Worm (Caenorhabditis elegans): ENCODE data around the gene ZC239.21.
A peak's percentile ranks its signal among the peaks of the same experiment; 100 is the strongest.

The ZC239.21 gene

DNA sequence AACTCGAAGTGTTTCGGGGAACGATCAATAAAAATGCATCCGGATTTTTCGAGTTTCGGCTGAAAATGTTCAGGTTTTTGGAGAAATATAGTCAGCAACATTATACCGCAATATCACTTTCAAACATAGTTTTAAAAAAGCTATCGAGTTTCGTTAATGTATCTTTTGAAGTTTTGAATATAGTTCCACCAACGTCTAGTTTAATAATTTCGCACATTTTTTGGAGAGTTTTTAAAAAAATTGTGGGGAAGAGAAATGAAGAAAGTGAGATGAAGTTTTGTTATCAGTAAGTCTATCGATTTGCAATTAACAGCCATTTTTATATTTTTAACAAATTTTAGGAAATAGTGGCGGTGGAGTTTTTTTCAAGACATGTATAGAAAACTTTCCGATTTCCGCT lies 19.0 kb downstream of the ZC239.21 start, which contains the start of gene ZC239.17:
ZC239.17 (minus strand) TSS at position 101 of the 400 bp plus-strand sequence.
- no peak for TF ChIP-seq fos-1 (tag; optimal IDR thresholded peaks at IDR 0.05)

DNA sequence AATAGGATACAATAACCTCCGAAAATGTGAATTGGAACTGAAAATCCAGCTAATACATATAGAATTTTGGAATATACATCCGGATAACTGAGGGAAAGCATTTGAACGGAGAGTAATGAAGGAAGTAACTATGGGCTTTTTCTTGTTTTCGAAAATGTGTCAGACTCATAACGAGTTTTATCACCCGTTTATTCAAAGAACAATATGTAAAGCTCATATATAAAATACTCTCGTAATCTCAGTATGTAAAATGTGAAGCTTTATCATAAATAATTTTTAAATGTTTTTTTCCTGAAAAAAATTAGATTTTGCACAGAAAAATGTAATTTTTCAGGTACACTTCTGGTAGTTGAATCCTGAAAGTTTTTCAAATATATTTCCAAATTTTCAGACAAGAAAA lies 23.7 kb downstream of the ZC239.21 start, which contains the start of gene srh-297:
srh-297 (minus strand) TSS at position 101 of the 400 bp plus-strand sequence.
- TF ChIP-seq elt-1 (tag; optimal IDR thresholded peaks at IDR 0.05): no peak
- TF ChIP-seq pha-4 (tag; optimal IDR thresholded peaks at IDR 0.05): no peak
- no peak for TF ChIP-seq unc-62 (GFP tag; optimal IDR thresholded peaks at IDR 0.05)
- no peak for TF ChIP-seq ceh-9 (tag; optimal IDR thresholded peaks at IDR 0.05)
- TF ChIP-seq R02D3.7 (tag; optimal IDR thresholded peaks at IDR 0.05): no peak
- no peak for TF ChIP-seq fkh-10 (GFP tag; optimal IDR thresholded peaks at IDR 0.05)
- no peak for TF ChIP-seq ztf-4 (tag; optimal IDR thresholded peaks at IDR 0.05)
- TF ChIP-seq nhr-23 (tag; optimal IDR thresholded peaks at IDR 0.05): no peak

DNA sequence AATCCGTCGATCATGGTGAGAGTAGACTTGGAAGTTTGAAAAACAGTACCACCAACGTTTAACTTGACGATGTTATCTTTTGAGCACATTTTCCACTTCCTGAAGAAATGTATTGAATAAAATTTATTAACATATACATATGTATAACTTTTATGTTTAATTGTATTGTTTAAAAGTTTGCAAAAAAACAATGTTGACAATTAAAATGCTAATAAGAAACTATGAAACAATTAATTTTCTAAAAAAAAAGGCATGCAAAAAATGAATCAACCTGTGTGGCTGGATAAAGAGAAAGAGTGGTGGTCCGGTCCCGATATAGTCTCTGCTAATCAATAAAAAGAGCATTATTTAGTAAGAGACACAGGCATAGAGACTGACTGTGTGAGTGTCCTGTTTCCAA lies 28.0 kb downstream of the ZC239.21 start, which contains the start of gene C17F4.8:
C17F4.8 (minus strand) TSS at position 101 of the 400 bp plus-strand sequence.
- TF ChIP-seq nhr-25 (tag; optimal IDR thresholded peaks at IDR 0.05) (no peak), egl-5 (tag; optimal IDR thresholded peaks at IDR 0.05) (no peak), nfya-1 (tag; optimal IDR thresholded peaks at IDR 0.05; ENCODE audit: insufficient read depth) (no peak), elt-2 (tag; optimal IDR thresholded peaks at IDR 0.05) (no peak), mml-1 (tag; optimal IDR thresholded peaks at IDR 0.05) (no peak), jun-1 (tag; optimal IDR thresholded peaks at IDR 0.05) (no peak)

DNA sequence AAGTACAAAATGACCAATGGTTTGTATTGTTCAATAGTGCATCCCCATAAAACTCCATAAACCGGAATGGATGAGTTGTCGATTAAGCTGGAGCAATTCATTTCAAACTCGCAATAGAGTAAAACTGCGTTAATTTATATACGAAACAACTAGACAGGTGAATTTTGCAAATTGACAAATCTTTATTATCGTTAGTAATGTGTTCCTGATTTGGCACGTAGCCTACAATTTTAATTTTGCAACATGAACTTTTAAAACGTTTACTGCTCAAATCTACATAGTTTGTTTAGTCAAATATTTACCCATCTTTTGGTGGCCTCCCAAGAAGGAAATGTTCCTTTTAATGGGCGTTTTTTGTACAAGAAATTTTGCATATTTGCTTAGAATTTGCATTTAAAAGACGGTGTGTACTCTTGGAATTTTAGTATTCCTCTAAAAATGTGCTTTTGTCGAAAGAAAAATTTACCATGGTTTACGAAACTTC lies 30.3 kb downstream of the ZC239.21 start, which contains the start of the genes srz-67 and C17F4.11:
srz-67 (minus strand) TSS at position 101 of the 484 bp plus-strand sequence.
C17F4.11 (plus strand) TSS at position 434 of the 484 bp plus-strand sequence.
- TF ChIP-seq ceh-16 (tag; optimal IDR thresholded peaks at IDR 0.05) (no peak), egl-27 (tag; optimal IDR thresholded peaks at IDR 0.05) (no peak), ZK546.5 (tag; optimal IDR thresholded peaks at IDR 0.05) (no peak)

DNA sequence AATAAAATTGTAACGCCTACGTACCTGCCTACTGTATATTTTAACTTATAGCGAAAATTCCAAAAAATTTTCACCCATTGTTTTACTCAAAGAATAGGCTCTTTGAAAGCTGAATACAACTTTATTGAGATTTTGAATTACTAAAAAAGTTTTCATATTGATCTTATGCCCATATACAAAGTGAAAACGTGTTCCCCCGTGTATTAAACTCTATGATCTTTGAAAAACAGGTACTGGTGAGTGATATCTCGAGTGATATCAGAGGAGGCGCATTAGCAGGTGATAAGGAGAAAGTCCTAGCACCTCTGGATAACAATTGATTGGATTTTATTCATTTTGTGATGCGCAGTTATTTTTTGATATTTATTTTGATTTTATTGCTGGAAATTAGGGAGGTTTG lies 33.5 kb downstream of the ZC239.21 start, which contains the start of gene C17F4.3:
C17F4.3 (plus strand) TSS at position 301 of the 400 bp plus-strand sequence.
- TF ChIP-seq ceh-16 (tag; optimal IDR thresholded peaks at IDR 0.05): no peak
- no peak for TF ChIP-seq eor-1 (tag; optimal IDR thresholded peaks at IDR 0.05)
- no peak for TF ChIP-seq ceh-82 (tag; optimal IDR thresholded peaks at IDR 0.05)
- TF ChIP-seq egl-5 (tag; optimal IDR thresholded peaks at IDR 0.05): no peak
- no peak for TF ChIP-seq nhr-11 (tag; optimal IDR thresholded peaks at IDR 0.05)
- no peak for TF ChIP-seq elt-3 (tag; optimal IDR thresholded peaks at IDR 0.05)
- TF ChIP-seq nhr-23 (tag; optimal IDR thresholded peaks at IDR 0.05): no peak
- TF ChIP-seq egl-27 (tag; optimal IDR thresholded peaks at IDR 0.05): no peak
- no peak for TF ChIP-seq mml-1 (tag; optimal IDR thresholded peaks at IDR 0.05)
- TF ChIP-seq unc-62 (GFP tag; optimal IDR thresholded peaks at IDR 0.05): no peak
- TF ChIP-seq nhr-67 (tag; optimal IDR thresholded peaks at IDR 0.05): no peak
- no peak for TF ChIP-seq daf-12 (tag; optimal IDR thresholded peaks at IDR 0.05)
- no peak for TF ChIP-seq R02D3.7 (tag; optimal IDR thresholded peaks at IDR 0.05)
- TF ChIP-seq hmg-11 (tag; optimal IDR thresholded peaks at IDR 0.05): no peak
- no peak for TF ChIP-seq nhr-12 (tag; optimal IDR thresholded peaks at IDR 0.05)

DNA sequence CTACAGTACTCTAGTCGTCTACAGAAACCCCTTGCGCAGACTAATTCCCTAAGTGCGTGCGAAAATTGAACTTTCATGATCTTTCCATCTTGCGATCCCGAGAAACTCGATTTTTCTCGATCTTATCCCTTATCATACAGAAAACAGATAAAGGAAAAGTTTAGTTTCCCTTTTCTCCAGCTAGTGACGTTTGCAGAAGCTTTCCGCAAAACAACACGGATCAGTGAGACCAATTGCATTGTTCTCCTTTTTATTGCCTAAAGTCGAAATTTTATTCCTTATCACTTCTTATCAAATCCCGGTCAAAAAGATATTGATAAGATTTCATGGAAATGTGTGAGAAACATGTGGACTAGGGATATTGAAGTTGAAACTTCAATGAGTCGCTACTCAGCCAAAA lies 35.1 kb downstream of the ZC239.21 start:
- peak; percentile 35 for TF ChIP-seq nhr-23 (tag; optimal IDR thresholded peaks at IDR 0.05)
- TF ChIP-seq sea-2 (GFP tag; optimal IDR thresholded peaks at IDR 0.05): no peak
- TF ChIP-seq elt-3 (tag; optimal IDR thresholded peaks at IDR 0.05): peak in 1 of 3 experiments; percentile 27

DNA sequence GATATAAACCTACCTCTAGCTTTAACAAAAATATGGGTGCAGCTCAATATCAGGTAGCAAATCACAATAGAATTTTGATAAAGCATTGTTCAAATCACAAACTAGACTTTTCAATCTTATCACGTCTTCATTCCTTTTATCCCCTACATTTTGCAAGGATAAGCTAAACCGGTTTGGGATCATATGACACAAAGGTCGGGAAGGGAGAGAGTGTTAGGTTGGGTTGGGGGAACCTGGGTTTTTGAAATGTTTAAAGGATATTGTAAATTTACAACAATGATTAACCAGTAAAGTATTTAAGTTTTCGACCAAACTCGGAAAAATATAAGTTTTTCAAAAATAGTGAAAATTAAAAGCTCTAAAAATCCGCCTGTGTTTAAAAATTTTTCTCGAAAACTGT lies 37.3 kb downstream of the ZC239.21 start, which contains the start of gene C17F4.12:
C17F4.12 (minus strand) TSS at position 101 of the 400 bp plus-strand sequence.
- TF ChIP-seq lsy-12 (tag; optimal IDR thresholded peaks at IDR 0.05) (no peak), lin-39 (tag; optimal IDR thresholded peaks at IDR 0.05) (no peak), ztf-4 (tag; optimal IDR thresholded peaks at IDR 0.05) (no peak), ceh-82 (tag; optimal IDR thresholded peaks at IDR 0.05) (no peak), ama-1 (optimal IDR thresholded peaks at IDR 0.05) (no peak), unc-62 (GFP tag; optimal IDR thresholded peaks at IDR 0.05) (no peak), hmg-11 (tag; optimal IDR thresholded peaks at IDR 0.05) (no peak), lin-15B (tag; optimal IDR thresholded peaks at IDR 0.05) (no peak), ceh-28 (tag; optimal IDR thresholded peaks at IDR 0.05) (no peak), R02D3.7 (tag; optimal IDR thresholded peaks at IDR 0.05) (no peak), unc-39 (tag; optimal IDR thresholded peaks at IDR 0.05) (no peak), egl-27 (tag; optimal IDR thresholded peaks at IDR 0.05) (no peak), elt-3 (tag; optimal IDR thresholded peaks at IDR 0.05) (no peak), nhr-67 (tag; optimal IDR thresholded peaks at IDR 0.05) (no peak), nhr-11 (tag; optimal IDR thresholded peaks at IDR 0.05) (no peak)

Measured in whole organism, L3 larva.